Worm (Caenorhabditis elegans) whole organism, L1 larva: ENCODE results near the gene btb-2.

Source experiments
- C16A3.4 ChIP-seq: fragments of 150-350 bp; optimal IDR thresholded peaks from 2 replicates; lab custom pipeline; 2014; ENCODE audit warnings: missing biosample characterization, missing genetic modification characterization
- Y116A8C.19 ChIP-seq: sonication (generic microtip); optimal IDR thresholded peaks from 2 replicates; lab custom pipeline; 2016; ENCODE audit warnings: missing compliant biosample characterization, missing genetic modification characterization, borderline replicate concordance
- alr-1 ChIP-seq: fragments of 200-800 bp; sonication (Bioruptor generic); optimal IDR thresholded peaks from 2 replicates; lab custom pipeline; 2018; ENCODE audit warnings: borderline replicate concordance, mild to moderate bottlenecking, missing genetic modification characterization, missing compliant biosample characterization
- aly-2 ChIP-seq: fragments of 150-350 bp; optimal IDR thresholded peaks from 2 replicates; lab custom pipeline; 2014; ENCODE audit warnings: missing biosample characterization, missing genetic modification characterization
- ama-1 ChIP-seq: fragments of 150-350 bp; optimal IDR thresholded peaks from 2 replicates; lab custom pipeline; 2014
- ceh-63 ChIP-seq: fragments of 200-800 bp; sonication (Bioruptor generic); optimal IDR thresholded peaks from 2 replicates; lab custom pipeline; 2018; ENCODE audit warnings: mild to moderate bottlenecking, missing genetic modification characterization, missing compliant biosample characterization
- ceh-8 ChIP-seq: fragments of 200-800 bp; sonication (Bioruptor generic); optimal IDR thresholded peaks from 2 replicates; lab custom pipeline; 2018; ENCODE audit warnings: mild to moderate bottlenecking, missing genetic modification characterization, moderate library complexity, missing compliant biosample characterization
- ceh-88 ChIP-seq: fragments of 200-800 bp; sonication (Bioruptor generic); IDR thresholded peaks from 2 replicates; pipeline ENCODE4 v1.3.6; 2022; ENCODE audit warnings: missing genetic modification characterization, missing compliant biosample characterization
- ces-1 ChIP-seq: fragments of 150-350 bp; optimal IDR thresholded peaks from 2 replicates; lab custom pipeline; 2014; ENCODE audit warnings: missing biosample characterization, missing genetic modification reagents, missing genetic modification characterization
- dpl-1 ChIP-seq, 3 experiments: fragments of 150-350 bp in 2 of 3; sonication (generic microtip) in 1 of 3; optimal IDR thresholded peaks; 2 replicates each; lab custom pipeline; 2014 to 2017; ENCODE audit warnings: missing biosample characterization in 3 of 3, missing genetic modification characterization in 3 of 3, missing genetic modification reagents in 3 of 3
- egl-27 ChIP-seq, 2 experiments: fragments of 150-350 bp in 1 of 2; sonication (generic microtip); optimal IDR thresholded peaks; 3 replicates each; lab custom pipeline; 2017 to 2018; ENCODE audit warnings: missing biosample characterization in 2 of 2, missing genetic modification characterization in 2 of 2, missing genetic modification reagents in 2 of 2
- elt-2 ChIP-seq: sonication (generic microtip); optimal IDR thresholded peaks from 2 replicates; lab custom pipeline; 2016; ENCODE audit warnings: missing genetic modification characterization, mild to moderate bottlenecking, inconsistent platforms, missing compliant biosample characterization, missing genetic modification reagents
- elt-3 ChIP-seq, 6 experiments: fragments of 150-350 bp in 1 of 6; sonication (generic microtip); optimal IDR thresholded peaks; 2 replicates each; lab custom pipeline; 2017 to 2018; ENCODE audit warnings: missing biosample characterization in 6 of 6, missing genetic modification characterization in 6 of 6, inconsistent platforms in 1 of 6
- ets-5 ChIP-seq: fragments of 200-800 bp; sonication (Bioruptor generic); IDR thresholded peaks from 2 replicates; pipeline ENCODE4 v1.3.6; 2022; ENCODE audit warnings: missing genetic modification characterization, missing compliant biosample characterization
- fkh-4 ChIP-seq: sonication (generic microtip); optimal IDR thresholded peaks from 2 replicates; lab custom pipeline; 2016; ENCODE audit warnings: missing compliant biosample characterization, missing genetic modification characterization, borderline replicate concordance
- grh-1 ChIP-seq: fragments of 200-800 bp; sonication (Bioruptor generic); IDR thresholded peaks from 2 replicates; pipeline ENCODE4 v1.3.6; 2022; ENCODE audit warnings: missing genetic modification reagents, missing genetic modification characterization, missing compliant biosample characterization
- hpl-2 ChIP-seq: fragments of 150-350 bp; optimal IDR thresholded peaks from 2 replicates; lab custom pipeline; 2014; ENCODE audit warnings: missing biosample characterization, missing genetic modification reagents, missing genetic modification characterization
- isw-1 ChIP-seq: fragments of 200-800 bp; sonication (Bioruptor generic); IDR thresholded peaks from 2 replicates; pipeline ENCODE4 v1.3.6; 2022; ENCODE audit warnings: missing genetic modification characterization, missing compliant biosample characterization
- jun-1 ChIP-seq: fragments of 150-350 bp; optimal IDR thresholded peaks from 2 replicates; lab custom pipeline; 2014; ENCODE audit warnings: missing biosample characterization, missing genetic modification reagents, missing genetic modification characterization
- lin-13 ChIP-seq: fragments of 150-350 bp; optimal IDR thresholded peaks from 2 replicates; lab custom pipeline; 2014; ENCODE audit warnings: missing biosample characterization, missing genetic modification reagents, missing genetic modification characterization
- lin-15B ChIP-seq: fragments of 150-350 bp; sonication (generic microtip); optimal IDR thresholded peaks from 3 replicates; lab custom pipeline; 2014; ENCODE audit warnings: missing biosample characterization, missing genetic modification characterization
- lir-3 ChIP-seq: sonication (generic microtip); optimal IDR thresholded peaks from 2 replicates; lab custom pipeline; 2016; ENCODE audit warnings: mild to moderate bottlenecking, missing genetic modification characterization, moderate library complexity, missing compliant biosample characterization; ENCODE audit not compliant: poor library complexity
- mab-9 ChIP-seq: fragments of 200-800 bp; sonication (Bioruptor generic); IDR thresholded peaks from 2 replicates; pipeline ENCODE4 v1.3.6; 2022; ENCODE audit warnings: missing genetic modification reagents, missing genetic modification characterization, missing compliant biosample characterization
- nhr-11 ChIP-seq: fragments of 150-350 bp; optimal IDR thresholded peaks from 2 replicates; lab custom pipeline; 2014; ENCODE audit warnings: missing biosample characterization, missing genetic modification characterization
- nhr-12 ChIP-seq: sonication (generic microtip); optimal IDR thresholded peaks from 2 replicates; lab custom pipeline; 2017; ENCODE audit warnings: missing biosample characterization, missing genetic modification characterization
- nhr-237 ChIP-seq: fragments of 150-350 bp; optimal IDR thresholded peaks from 2 replicates; lab custom pipeline; 2014; ENCODE audit warnings: missing biosample characterization, missing genetic modification characterization
- nhr-71 ChIP-seq: sonication (generic microtip); optimal IDR thresholded peaks from 2 replicates; lab custom pipeline; 2016; ENCODE audit warnings: mild to moderate bottlenecking, missing genetic modification characterization, moderate library complexity, missing compliant biosample characterization
- nhr-76 ChIP-seq: sonication (generic microtip); optimal IDR thresholded peaks from 2 replicates; lab custom pipeline; 2017; ENCODE audit warnings: missing biosample characterization, missing genetic modification characterization
- pag-3 ChIP-seq: sonication (generic microtip); optimal IDR thresholded peaks from 2 replicates; lab custom pipeline; 2017; ENCODE audit warnings: missing genetic modification characterization, mild to moderate bottlenecking, missing compliant biosample characterization, antibody characterized with exemption, borderline replicate concordance; ENCODE audit not compliant: insufficient read depth
- pax-3 ChIP-seq: fragments of 200-800 bp; sonication (Bioruptor generic); optimal IDR thresholded peaks from 2 replicates; lab custom pipeline; 2018; ENCODE audit warnings: mild to moderate bottlenecking, missing genetic modification characterization, moderate library complexity, missing compliant biosample characterization
- rnt-1 ChIP-seq: sonication (generic microtip); optimal IDR thresholded peaks from 2 replicates; lab custom pipeline; 2016; ENCODE audit warnings: mild to moderate bottlenecking, missing genetic modification characterization, moderate library complexity, missing compliant biosample characterization
- snu-23 ChIP-seq: sonication (generic microtip); optimal IDR thresholded peaks from 2 replicates; lab custom pipeline; 2016; ENCODE audit warnings: missing genetic modification characterization, missing compliant biosample characterization
- sup-37 ChIP-seq: fragments of 200-800 bp; sonication (Bioruptor generic); optimal IDR thresholded peaks from 2 replicates; lab custom pipeline; 2018; ENCODE audit warnings: mild to moderate bottlenecking, missing genetic modification characterization, missing compliant biosample characterization
- swsn-7 ChIP-seq: sonication (generic microtip); optimal IDR thresholded peaks from 2 replicates; lab custom pipeline; 2016; ENCODE audit warnings: missing genetic modification characterization, missing compliant biosample characterization
- tlp-1 ChIP-seq: fragments of 150-350 bp; optimal IDR thresholded peaks from 2 replicates; lab custom pipeline; 2014; ENCODE audit warnings: missing biosample characterization, missing genetic modification characterization
- unc-30 ChIP-seq: sonication (generic microtip); optimal IDR thresholded peaks from 2 replicates; lab custom pipeline; 2017; ENCODE audit warnings: missing biosample characterization, missing genetic modification characterization
- unc-86 ChIP-seq: sonication (generic microtip); optimal IDR thresholded peaks from 2 replicates; lab custom pipeline; 2016; ENCODE audit warnings: missing genetic modification characterization, missing compliant biosample characterization
- vab-15 ChIP-seq: sonication (generic microtip); optimal IDR thresholded peaks from 2 replicates; lab custom pipeline; 2017; ENCODE audit warnings: missing genotype, mild to moderate bottlenecking, missing genetic modification characterization, missing compliant biosample characterization
- xbp-1 ChIP-seq: sonication (generic microtip); optimal IDR thresholded peaks from 2 replicates; lab custom pipeline; 2016; ENCODE audit warnings: missing genetic modification characterization, missing compliant biosample characterization
- zag-1 ChIP-seq: fragments of 150-350 bp; optimal IDR thresholded peaks from 2 replicates; lab custom pipeline; 2014; ENCODE audit warnings: missing biosample characterization, missing genetic modification characterization
- zip-4 ChIP-seq: fragments of 200-800 bp; sonication (Bioruptor generic); optimal IDR thresholded peaks from 2 replicates; lab custom pipeline; 2018; ENCODE audit warnings: mild to moderate bottlenecking, missing genetic modification characterization, moderate library complexity, missing compliant biosample characterization
- ztf-11 ChIP-seq, 2 experiments: sonication (generic microtip); optimal IDR thresholded peaks; 2 replicates each; lab custom pipeline; 2016 to 2017; ENCODE audit warnings: missing genetic modification characterization in 2 of 2, missing biosample characterization in 1 of 2, missing compliant biosample characterization in 1 of 2

Gene btb-2

ce11 chrII:6355396-6356346 lies 46.1 kb upstream of the btb-2 start, which contains the start of gene C32D5.11 (continued):
- TF ChIP-seq ztf-11 (tag; optimal IDR thresholded peaks at IDR 0.05; lab: Kevin White, UChicago), result no peak
- TF ChIP-seq aly-2 (tag; lab: Kevin White, UChicago), result no peak
- TF ChIP-seq ceh-8 (GFP tag; lab: Kevin White, UChicago), result no peak
- peak; percentile 1 for TF ChIP-seq pag-3
- TF ChIP-seq unc-86 (tag; lab: Kevin White, UChicago), result peak; percentile 78
- peak; percentile 63 for TF ChIP-seq isw-1 (GFP tag; lab: Robert Waterston, UW)
- peak; percentile 57 for TF ChIP-seq lin-15B (tag; lab: Kevin White, UChicago)
- TF ChIP-seq zip-4 (GFP tag; lab: Kevin White, UChicago), result no peak
- TF ChIP-seq fkh-4 (tag; lab: Kevin White, UChicago), result no peak
- peak; percentile 89 for TF ChIP-seq nhr-71 (tag; lab: Kevin White, UChicago)
- no peak for TF ChIP-seq mab-9 (GFP tag; lab: Robert Waterston, UW)
- TF ChIP-seq jun-1 (tag; lab: Kevin White, UChicago), result peak; percentile 48
- TF ChIP-seq ceh-63 (GFP tag; lab: Kevin White, UChicago), result no peak
- TF ChIP-seq snu-23 (GFP tag; lab: Kevin White, UChicago), result peak; percentile 88
- TF ChIP-seq dpl-1 (GFP tag; optimal IDR thresholded peaks at IDR 0.05; lab: Kevin White, UChicago), result peak; percentile 49 to 81 (median 78)
- TF ChIP-seq nhr-237, result no peak
- TF ChIP-seq lir-3, result peak; percentile 49
- TF ChIP-seq zag-1 (tag; lab: Kevin White, UChicago), result no peak
- TF ChIP-seq ces-1 (GFP tag; lab: Kevin White, UChicago), result no peak
- TF ChIP-seq lin-13 (GFP tag; lab: Kevin White, UChicago), result peak; percentile 69
- no peak for TF ChIP-seq ceh-88 (GFP tag; lab: Robert Waterston, UW)
- TF ChIP-seq sup-37 (GFP tag; lab: Kevin White, UChicago), result no peak
- no peak for TF ChIP-seq egl-27 (tag; optimal IDR thresholded peaks at IDR 0.05; lab: Kevin White, UChicago)
- TF ChIP-seq ets-5 (GFP tag; lab: Robert Waterston, UW), result no peak
- TF ChIP-seq vab-15 (tag; lab: Kevin White, UChicago), result no peak
- no peak for TF ChIP-seq tlp-1 (tag; lab: Kevin White, UChicago)
- TF ChIP-seq hpl-2 (GFP tag; lab: Kevin White, UChicago), result no peak
- no peak for TF ChIP-seq Y116A8C.19 (tag; lab: Kevin White, UChicago)
- peak; percentile 32; the same call in 1 of the 2 replicates for TF ChIP-seq grh-1
- TF ChIP-seq nhr-12 (tag; lab: Kevin White, UChicago), result no peak
- TF ChIP-seq unc-30 (tag; lab: Kevin White, UChicago), result no peak
- TF ChIP-seq elt-3 (tag; optimal IDR thresholded peaks at IDR 0.05; lab: Kevin White, UChicago), result peak in 2 of 6 experiments; percentile 17 to 45
- TF ChIP-seq nhr-11 (tag; lab: Kevin White, UChicago), result no peak
- peak; percentile 79 for TF ChIP-seq xbp-1 (tag; lab: Kevin White, UChicago)
- TF ChIP-seq elt-2 (tag; lab: Kevin White, UChicago), result no peak
- peak; percentile 17 for TF ChIP-seq pax-3
- TF ChIP-seq alr-1 (tag; lab: Kevin White, UChicago), result no peak

- no peak for TF ChIP-seq nhr-12 (tag; lab: Kevin White, UChicago)
- no peak for TF ChIP-seq C16A3.4 (tag; lab: Kevin White, UChicago)
- TF ChIP-seq hpl-2 (GFP tag; lab: Kevin White, UChicago), result no peak
- no peak for TF ChIP-seq rnt-1
- TF ChIP-seq swsn-7 (tag; lab: Kevin White, UChicago), result no peak
- no peak for TF ChIP-seq nhr-76 (tag; lab: Kevin White, UChicago)
- no peak for TF ChIP-seq unc-30 (tag; lab: Kevin White, UChicago)
- TF ChIP-seq ama-1 (lab: Kevin White, UChicago), result no peak
- no peak for TF ChIP-seq nhr-71 (tag; lab: Kevin White, UChicago)
- no peak for TF ChIP-seq lin-15B (tag; lab: Kevin White, UChicago)
- TF ChIP-seq, all 84 proteins: peak for 0
These were observed 43.5 kb upstream of the btb-2 start for ce11 chrII:6358232-6358631.
